Fruit fly (Drosophila melanogaster): Measurements from ENCODE around the gene CIA30.

- TF ChIP-seq CG11762 (GFP tag; optimal IDR thresholded peaks at IDR 0.05; ENCODE audit: insufficient read depth) (no peak), ss (GFP tag; optimal IDR thresholded peaks at IDR 0.05) (no peak), CG32006 (GFP tag; optimal IDR thresholded peaks at IDR 0.05) (no peak)
Measured at dm6 chr3R:29708322-29708721, 28.4 kb upstream of the CIA30 start.

Data from whole organism, prepupa.